Worm (Caenorhabditis elegans) whole organism, L4/young adult: Measurements from ENCODE around the gene ugt-5.

ENCODE experiments used
- W03F9.2 ChIP-seq: fragments of 150-350 bp; optimal IDR thresholded peaks from 2 replicates; lab custom pipeline; 2014; ENCODE audit warnings: missing biosample characterization, missing genetic modification characterization
- dao-5 ChIP-seq: sonication (generic microtip); optimal IDR thresholded peaks from 2 replicates; lab custom pipeline; 2016; ENCODE audit warnings: missing genotype, missing genetic modification characterization, moderate library complexity, missing compliant biosample characterization
- him-1 ChIP-seq: sonication (generic microtip); optimal IDR thresholded peaks from 2 replicates; lab custom pipeline; 2016; ENCODE audit warnings: missing genotype, missing genetic modification reagents, missing genetic modification characterization, missing compliant biosample characterization

Gene ugt-5

DNA sequence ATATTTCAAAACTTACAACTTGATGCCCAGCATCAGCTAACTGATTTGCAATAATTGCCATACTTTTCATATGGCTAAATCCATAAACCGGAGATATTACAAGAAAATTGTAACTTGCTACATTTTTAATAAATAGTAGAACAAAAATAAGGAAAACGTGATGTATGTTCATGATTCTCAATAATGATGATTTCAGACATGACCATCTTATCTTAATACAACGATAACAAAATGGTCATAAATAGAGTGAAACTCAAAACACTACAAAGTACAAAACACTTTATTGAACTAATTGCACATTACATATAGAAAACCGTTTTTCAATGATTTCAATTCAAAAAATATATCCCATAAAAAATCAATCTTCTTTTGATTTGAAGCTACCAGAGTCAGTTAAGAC is at the start of gene ugt-5:
TSS of gene ugt-5 (minus strand) at position 214 of the 400 bp plus-strand sequence.
- TF ChIP-seq dao-5 (tag; lab: Kevin White, UChicago) (no peak), W03F9.2 (tag; lab: Kevin White, UChicago) (no peak), him-1 (tag; lab: Kevin White, UChicago) (no peak)

DNA sequence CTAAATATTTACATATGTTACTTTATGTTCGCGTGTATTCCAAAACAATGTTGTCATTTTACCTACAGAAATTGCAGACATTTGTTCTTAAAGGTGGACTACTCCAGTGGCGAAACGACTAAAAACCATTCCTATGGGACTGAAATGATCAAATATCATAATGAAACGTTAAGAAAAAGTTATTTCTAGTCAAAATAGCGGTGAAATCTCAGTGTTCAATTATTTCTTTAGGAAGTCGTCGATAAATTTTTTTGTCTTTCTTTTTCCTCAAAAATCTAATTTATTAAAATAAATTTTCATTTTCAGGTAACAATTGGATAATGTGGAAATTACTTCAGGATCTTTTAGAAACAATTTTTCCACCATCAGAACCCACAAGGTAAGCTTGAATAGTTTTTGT is 42.6 kb upstream of the ugt-5 start, which contains the start of gene C44H9.4:
TSS of gene C44H9.4 (plus strand) at position 301 of the 400 bp plus-strand sequence.
- TF ChIP-seq dao-5 (tag; lab: Kevin White, UChicago) (no peak), W03F9.2 (tag; lab: Kevin White, UChicago) (no peak), him-1 (tag; lab: Kevin White, UChicago) (no peak)

DNA sequence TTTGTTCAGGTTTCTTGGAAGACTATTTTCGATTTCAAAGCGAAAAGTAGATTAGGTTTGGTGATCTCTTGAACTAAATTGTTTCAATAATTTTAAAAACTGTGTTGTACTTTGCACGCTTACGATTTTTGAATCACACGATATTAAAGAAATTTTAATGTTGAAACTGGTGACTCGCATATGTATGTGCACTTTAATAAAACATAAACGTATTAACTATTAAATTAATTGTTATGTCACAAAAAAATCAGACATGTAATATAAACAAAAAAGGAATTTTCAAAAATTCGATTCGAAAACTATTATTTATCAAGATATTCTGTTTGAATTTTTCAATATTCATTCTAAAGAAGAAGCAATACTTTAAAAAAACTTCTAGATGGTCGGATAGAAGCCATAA is 34.5 kb upstream of the ugt-5 start, which contains the start of gene ugt-15:
TSS of gene ugt-15 (plus strand) at position 301 of the 400 bp plus-strand sequence.
- TF ChIP-seq him-1 (tag; lab: Kevin White, UChicago) (no peak), W03F9.2 (tag; lab: Kevin White, UChicago) (no peak), dao-5 (tag; lab: Kevin White, UChicago) (no peak)

DNA sequence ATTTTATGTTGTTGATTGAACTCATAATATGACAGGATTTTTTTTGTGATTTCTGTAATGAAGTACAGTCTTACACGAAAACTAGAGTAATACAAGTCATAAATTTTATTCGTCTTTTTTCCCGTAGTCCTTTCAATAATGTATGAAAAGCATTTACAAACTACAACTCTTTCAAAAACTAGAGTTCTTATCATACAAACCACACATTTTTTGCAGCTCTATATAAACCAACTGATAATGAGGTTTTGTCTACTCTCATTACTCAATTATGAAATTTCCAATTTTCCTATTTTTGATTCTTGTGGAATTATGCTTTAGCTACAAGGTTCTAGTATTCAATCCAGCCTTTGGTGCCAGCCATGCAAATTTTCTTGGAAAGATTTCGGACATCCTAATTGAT is 32.0 kb upstream of the ugt-5 start, which contains the start of gene ugt-16:
TSS of gene ugt-16 (plus strand) at position 248 of the 400 bp plus-strand sequence.
- no peak for TF ChIP-seq him-1 (tag; lab: Kevin White, UChicago)
- no peak for TF ChIP-seq dao-5 (tag; lab: Kevin White, UChicago)
- TF ChIP-seq W03F9.2 (tag; lab: Kevin White, UChicago) = no peak

DNA sequence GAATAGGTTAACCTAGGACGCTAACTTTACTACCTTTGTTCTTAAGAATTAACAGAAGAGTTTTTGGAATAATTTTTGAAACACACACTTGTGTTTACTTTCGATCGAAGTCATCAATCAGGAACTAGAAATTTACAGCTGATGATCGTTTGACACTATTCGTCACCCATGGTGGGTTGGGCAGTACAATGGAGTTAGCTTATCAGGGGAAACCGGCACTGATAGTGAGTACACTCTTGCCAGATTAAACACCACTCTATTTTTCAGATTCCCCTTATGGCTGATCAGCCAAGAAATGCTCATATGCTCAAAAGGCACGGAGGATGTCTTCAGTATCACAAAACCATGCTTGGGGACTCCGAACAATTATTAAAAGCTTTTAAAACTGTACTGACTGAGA is 29.3 kb upstream of the ugt-5 start:
- TF ChIP-seq dao-5 (tag; lab: Kevin White, UChicago) = no peak
- no peak for TF ChIP-seq W03F9.2 (tag; lab: Kevin White, UChicago)
- no peak for TF ChIP-seq him-1 (tag; lab: Kevin White, UChicago)

DNA sequence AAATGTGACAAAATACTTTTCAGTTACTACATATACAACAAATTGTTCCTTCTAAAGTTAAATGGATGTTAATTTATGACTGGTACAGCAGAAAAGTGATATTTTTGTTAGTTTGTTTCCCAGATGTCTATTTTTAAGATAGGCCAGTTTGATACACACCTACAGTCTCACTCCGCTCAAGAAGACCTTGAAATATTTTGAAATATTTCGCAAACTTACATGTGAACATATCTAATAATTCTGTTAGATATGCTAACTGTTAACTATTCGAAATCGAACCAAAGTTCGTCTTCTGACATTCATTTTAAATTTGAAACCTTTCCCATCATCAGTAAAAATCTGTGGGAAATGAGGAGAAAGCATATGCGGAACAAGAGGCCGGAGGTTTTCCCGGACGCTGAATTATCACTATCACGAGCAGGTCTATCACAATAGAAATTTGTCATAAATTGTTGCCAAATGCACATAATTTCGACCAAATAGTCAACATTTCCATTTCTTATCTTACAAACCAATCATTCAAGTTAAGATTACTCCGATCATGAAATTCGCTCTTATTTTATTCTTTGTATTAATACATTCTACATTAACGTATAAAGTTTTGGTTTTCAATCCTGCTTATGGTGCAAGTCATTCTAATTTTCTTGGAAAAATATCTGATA is 27.2 kb upstream of the ugt-5 start, which contains the start of the genes ZC443.4 and ugt-18:
TSS of gene ZC443.4 (minus strand) at position 95 of the 662 bp plus-strand sequence.
TSS of gene ugt-18 (plus strand) at position 469 of the 662 bp plus-strand sequence.
- TF ChIP-seq dao-5 (tag; lab: Kevin White, UChicago) (no peak), him-1 (tag; lab: Kevin White, UChicago) (no peak), W03F9.2 (tag; lab: Kevin White, UChicago) (no peak)

DNA sequence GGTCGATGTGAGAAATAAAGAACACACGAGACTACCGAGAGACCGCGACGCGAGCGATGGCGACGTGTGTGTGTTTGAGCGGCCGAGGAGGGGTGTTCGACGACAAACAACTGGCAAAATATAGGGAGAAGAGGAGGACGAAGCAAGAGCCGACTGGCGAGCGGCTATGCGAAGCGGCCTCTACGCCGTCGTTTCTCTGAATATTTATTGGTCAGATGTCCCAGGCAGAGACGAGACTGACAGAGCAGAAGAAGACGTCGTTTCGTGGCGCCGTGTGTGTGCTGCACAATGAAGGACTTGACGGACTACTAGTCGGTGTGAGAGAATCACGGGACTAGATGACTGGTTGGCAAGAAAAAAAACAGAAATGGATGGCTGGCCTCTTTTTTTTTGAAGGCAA is 26.4 kb upstream of the ugt-5 start:
- TF ChIP-seq W03F9.2 (tag; lab: Kevin White, UChicago) = no peak
- TF ChIP-seq him-1 (tag; lab: Kevin White, UChicago) = peak; percentile 89
- TF ChIP-seq dao-5 (tag; lab: Kevin White, UChicago) = no peak

DNA sequence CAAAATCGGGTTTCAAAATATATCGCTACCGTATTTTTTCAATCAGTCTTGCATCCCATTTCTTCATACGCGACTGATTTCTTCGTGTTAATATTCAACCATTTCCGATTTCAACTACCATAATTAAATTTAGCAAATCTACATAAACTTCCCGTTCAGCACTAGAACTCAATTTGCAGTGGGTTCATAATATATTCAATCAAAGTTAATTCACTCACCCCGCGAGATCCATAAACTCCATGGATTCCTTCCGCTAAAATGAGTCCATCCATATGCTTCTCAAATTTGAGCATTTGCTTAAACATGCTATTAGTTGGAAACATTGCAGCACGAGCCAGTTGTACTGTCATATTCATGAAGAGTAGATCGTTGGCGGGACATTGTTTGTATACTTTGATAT is 25.7 kb upstream of the ugt-5 start:
- no peak for TF ChIP-seq W03F9.2 (tag; lab: Kevin White, UChicago)
- TF ChIP-seq him-1 (tag; lab: Kevin White, UChicago) = no peak
- no peak for TF ChIP-seq dao-5 (tag; lab: Kevin White, UChicago)

DNA sequence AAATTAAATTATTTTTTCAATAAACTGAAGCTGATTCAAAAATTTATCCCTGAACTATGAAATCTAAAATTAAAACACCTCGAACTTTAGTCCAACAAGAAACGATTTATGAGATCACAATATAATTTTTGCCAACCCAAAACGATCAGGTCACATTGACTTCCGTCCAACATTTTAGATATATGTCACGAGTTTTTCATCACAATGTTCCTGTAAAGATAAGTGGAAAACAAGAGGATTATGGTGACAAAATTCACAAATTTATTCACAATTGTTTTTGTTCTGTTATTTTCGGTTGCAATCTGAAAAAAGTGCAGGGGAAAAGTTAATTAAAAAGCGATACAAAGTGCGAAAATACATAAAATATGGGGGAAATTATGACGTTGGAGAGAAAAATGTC is 23.9 kb upstream of the ugt-5 start:
- no peak for TF ChIP-seq W03F9.2 (tag; lab: Kevin White, UChicago)
- TF ChIP-seq him-1 (tag; lab: Kevin White, UChicago) = no peak
- no peak for TF ChIP-seq dao-5 (tag; lab: Kevin White, UChicago)

DNA sequence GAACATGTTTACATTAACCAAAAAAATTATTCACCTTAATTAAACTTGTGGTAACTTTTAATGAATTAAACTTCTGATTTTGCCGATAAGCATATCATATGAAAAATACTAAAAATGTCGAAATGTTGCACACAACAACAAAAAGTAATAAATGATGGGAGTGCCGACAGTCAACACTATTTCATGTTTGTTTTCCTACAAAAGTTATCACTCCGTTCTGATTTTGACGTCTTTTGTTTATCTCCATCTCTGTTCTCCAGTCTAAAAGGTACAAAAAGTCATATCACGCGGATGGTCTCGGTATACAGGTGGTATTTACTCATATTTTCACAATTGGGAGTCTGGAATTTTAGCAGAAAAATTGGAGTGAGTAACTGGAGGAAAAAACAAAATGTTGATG is 22.6 kb upstream of the ugt-5 start:
- no peak for TF ChIP-seq dao-5 (tag; lab: Kevin White, UChicago)
- no peak for TF ChIP-seq W03F9.2 (tag; lab: Kevin White, UChicago)
- no peak for TF ChIP-seq him-1 (tag; lab: Kevin White, UChicago)

DNA sequence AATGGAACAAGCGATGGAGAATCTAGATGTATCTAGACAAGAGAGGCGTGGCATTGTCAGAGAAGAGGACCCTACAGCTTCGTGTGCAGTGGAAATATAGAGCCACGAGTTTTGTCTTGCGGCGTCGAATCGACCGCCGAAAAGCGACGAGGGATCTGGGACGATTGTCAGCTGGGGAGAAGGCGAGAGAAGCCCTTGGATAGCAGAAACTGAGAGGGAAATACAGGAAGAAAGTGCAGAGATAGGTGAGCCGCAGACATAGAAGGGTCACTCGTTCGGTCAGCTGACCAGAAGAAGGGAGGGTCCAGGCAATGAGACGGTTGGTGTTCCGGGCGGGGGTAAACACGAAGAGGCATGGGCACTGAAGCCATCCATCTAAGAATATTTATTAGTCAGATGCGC is 21.7 kb upstream of the ugt-5 start:
- no peak for TF ChIP-seq dao-5 (tag; lab: Kevin White, UChicago)
- TF ChIP-seq W03F9.2 (tag; lab: Kevin White, UChicago) = no peak
- peak; percentile 83 for TF ChIP-seq him-1 (tag; lab: Kevin White, UChicago)

DNA sequence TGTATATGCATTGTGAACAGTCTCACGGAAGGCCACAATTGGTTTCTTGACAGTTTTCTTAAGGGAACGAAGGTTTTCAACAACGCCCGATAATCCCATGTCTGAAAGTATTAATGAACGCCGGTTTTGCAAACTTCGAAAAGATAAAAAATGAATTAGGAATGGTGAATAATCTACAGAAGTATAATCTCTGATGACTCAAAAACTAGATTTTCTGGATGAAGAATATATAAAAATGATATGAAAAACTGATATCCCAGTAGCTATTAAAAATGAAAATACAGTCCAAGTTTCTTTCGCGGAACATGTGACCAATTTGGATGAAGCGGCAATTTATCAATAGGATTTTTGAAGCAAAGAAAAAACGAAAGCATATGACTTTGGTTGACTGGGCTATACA is 21.3 kb upstream of the ugt-5 start, which contains the start of gene ZC443.3:
TSS of gene ZC443.3 (minus strand) at position 101 of the 400 bp plus-strand sequence.
- no peak for TF ChIP-seq dao-5 (tag; lab: Kevin White, UChicago)
- no peak for TF ChIP-seq him-1 (tag; lab: Kevin White, UChicago)
- TF ChIP-seq W03F9.2 (tag; lab: Kevin White, UChicago) = no peak

DNA sequence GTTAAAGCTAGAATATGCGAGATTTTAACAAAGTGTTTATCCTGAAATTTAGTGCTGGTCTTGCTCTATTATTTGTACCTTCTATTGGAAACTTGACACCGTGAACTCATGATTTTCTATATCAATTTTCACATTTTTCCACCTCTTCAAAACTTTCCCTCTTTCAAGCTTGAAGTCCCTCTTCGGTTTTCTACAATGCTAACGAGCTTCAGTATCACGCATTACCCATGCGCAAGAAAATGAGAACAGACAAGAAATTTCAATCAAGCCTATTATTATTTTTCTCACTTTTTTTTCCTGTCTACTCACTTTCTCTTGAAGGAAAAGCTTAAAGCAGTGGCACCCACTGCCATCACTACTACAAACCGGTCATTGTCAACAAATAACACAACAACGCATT is 19.0 kb upstream of the ugt-5 start:
- TF ChIP-seq dao-5 (tag; lab: Kevin White, UChicago) = no peak
- no peak for TF ChIP-seq W03F9.2 (tag; lab: Kevin White, UChicago)
- TF ChIP-seq him-1 (tag; lab: Kevin White, UChicago) = no peak

DNA sequence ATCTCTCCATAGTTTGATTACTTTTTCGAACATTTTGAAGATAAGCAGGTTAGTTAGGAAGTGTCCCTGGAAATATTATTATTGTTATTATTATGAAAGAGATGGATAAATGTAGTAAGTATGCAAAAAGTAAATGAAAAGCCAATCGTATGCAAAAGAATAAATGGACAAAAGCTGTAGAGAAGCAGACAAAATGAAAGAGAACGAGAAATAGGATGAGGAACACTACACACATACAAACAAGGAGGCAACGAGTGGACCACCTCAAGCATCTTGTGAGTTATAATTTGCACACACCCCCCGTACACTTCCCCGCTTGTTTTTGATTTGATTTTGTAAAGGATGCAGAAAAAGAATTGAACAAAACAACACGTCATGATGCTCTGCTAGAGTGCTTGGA is 18.4 kb upstream of the ugt-5 start, which contains the start of gene ZC443.2:
TSS of gene ZC443.2 (minus strand) at position 67 of the 400 bp plus-strand sequence.
- TF ChIP-seq him-1 (tag; lab: Kevin White, UChicago) = no peak
- no peak for TF ChIP-seq dao-5 (tag; lab: Kevin White, UChicago)
- no peak for TF ChIP-seq W03F9.2 (tag; lab: Kevin White, UChicago)
